Worm (Caenorhabditis elegans): ENCODE measurements around the gene R02F2.1.
A peak's percentile ranks its signal among the peaks of the same experiment; 100 is the strongest.

The R02F2.1 gene

DNA sequence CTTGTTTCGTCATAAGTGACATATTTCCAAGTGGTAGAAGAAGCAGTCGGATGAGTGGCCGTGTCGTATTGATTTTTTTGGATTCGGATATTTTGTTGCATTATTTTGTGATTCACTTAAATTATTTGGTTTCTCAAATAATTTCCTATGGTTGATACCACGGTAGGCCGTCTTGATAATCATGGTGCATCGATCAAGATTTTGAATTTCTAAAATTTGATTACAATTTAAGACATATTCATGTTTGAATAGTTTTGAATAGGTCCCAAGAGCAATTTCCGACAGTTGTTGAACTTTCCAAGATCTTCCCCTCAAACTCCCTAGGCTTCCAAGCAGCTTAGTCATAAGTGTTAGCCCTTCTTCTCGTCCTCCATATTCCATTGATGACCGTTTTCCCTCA is 20.2 kb downstream of the R02F2.1 start, which contains the start of gene D1044.4:
Gene D1044.4, minus strand, starts transcription at position 101 of the 400 bp plus-strand sequence.
- TF ChIP-seq zfp-3 (GFP tag; conservative IDR thresholded peaks at IDR 0.05) (no peak), Y5F2A.4 (GFP tag; optimal IDR thresholded peaks at IDR 0.05) (no peak), mes-2 (tag; optimal IDR thresholded peaks at IDR 0.05; ENCODE audit: poor library complexity, severe bottlenecking) (no peak), cey-2 (tag; optimal IDR thresholded peaks at IDR 0.05; ENCODE audit: borderline replicate concordance, insufficient read depth) (no peak), F26F4.8 (GFP tag; conservative IDR thresholded peaks at IDR 0.05) (no peak), skn-1 (tag; optimal IDR thresholded peaks at IDR 0.05) (no peak), daf-16 (GFP tag; optimal IDR thresholded peaks at IDR 0.05) (no peak), daf-16 (tag; optimal IDR thresholded peaks at IDR 0.05) (no peak), egl-43 (GFP tag; IDR thresholded peaks at IDR 0.05) (no peak), Y75B8A.6 (GFP tag; IDR thresholded peaks at IDR 0.05) (no peak), aha-1 (tag) (no peak), tra-1 (GFP tag; IDR thresholded peaks at IDR 0.05) (no peak), nhr-76 (tag; optimal IDR thresholded peaks at IDR 0.05) (no peak), hmg-1.1 (GFP tag; IDR thresholded peaks at IDR 0.05) (no peak), T20F7.1 (GFP tag; optimal IDR thresholded peaks at IDR 0.05) (no peak), nhr-102 (tag; optimal IDR thresholded peaks at IDR 0.05) (no peak), ama-1 (optimal IDR thresholded peaks at IDR 0.05) (no peak)

DNA sequence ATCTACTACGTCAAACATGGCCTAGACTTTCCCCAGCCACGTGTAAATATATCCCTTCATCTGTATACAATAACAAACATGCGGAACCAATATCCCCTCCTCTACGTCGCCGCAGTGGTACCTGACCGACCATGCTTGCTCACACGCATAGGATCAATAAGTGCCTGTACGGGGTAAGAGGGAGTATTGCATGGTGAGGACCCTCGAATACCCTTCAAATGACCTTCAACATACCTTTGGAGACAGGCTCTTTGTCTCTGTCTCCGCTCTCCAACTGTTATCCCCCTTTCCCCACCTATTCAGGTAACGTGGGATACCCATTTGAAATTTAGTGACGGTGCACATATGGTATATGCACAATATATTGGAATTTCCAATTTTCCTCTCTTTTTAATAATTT is 24.3 kb downstream of the R02F2.1 start, which contains the start of gene dex-1:
Gene dex-1, plus strand, starts transcription at position 132 of the 400 bp plus-strand sequence.
- no peak for TF ChIP-seq mdt-29 (GFP tag; IDR thresholded peaks at IDR 0.05)
- TF ChIP-seq zip-2 (tag; optimal IDR thresholded peaks at IDR 0.05) = no peak
- no peak for TF ChIP-seq vab-7 (GFP tag; IDR thresholded peaks at IDR 0.05)
- no peak for TF ChIP-seq zfp-3 (GFP tag; conservative IDR thresholded peaks at IDR 0.05)
- TF ChIP-seq unc-130 (GFP tag; optimal IDR thresholded peaks at IDR 0.05) = no peak
- no peak for TF ChIP-seq daf-12 (tag; optimal IDR thresholded peaks at IDR 0.05)
- no peak for TF ChIP-seq cey-2 (tag; optimal IDR thresholded peaks at IDR 0.05; ENCODE audit: borderline replicate concordance, insufficient read depth)
- no peak for TF ChIP-seq pqm-1 (tag; optimal IDR thresholded peaks at IDR 0.05)

DNA sequence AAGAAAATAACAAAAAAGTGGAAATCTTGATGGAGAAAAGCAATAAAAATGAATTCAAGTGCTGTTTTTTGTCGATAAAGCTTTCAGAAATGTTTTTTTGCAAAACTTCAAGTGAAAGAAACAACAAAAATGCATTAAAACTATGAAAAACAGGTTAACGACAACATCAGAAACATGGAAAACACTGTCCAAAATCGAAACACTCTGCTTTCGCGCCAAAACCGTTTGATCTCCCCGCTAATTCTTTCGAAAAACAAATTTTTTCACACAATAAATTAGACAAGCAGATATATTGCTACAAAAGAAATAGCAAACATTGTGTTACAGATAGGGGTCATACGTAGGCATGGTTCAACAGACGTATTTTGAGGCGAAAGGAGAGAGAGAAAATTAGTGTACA is 40.1 kb downstream of the R02F2.1 start:
- peak; percentile 11 for TF ChIP-seq aha-1 (tag)
- peak; percentile 10 for TF ChIP-seq hlh-11 (tag; optimal IDR thresholded peaks at IDR 0.05)
- TF ChIP-seq gei-8 (GFP tag; optimal IDR thresholded peaks at IDR 0.05) = peak; percentile 32
- no peak for TF ChIP-seq lin-1 (GFP tag; IDR thresholded peaks at IDR 0.05)

DNA sequence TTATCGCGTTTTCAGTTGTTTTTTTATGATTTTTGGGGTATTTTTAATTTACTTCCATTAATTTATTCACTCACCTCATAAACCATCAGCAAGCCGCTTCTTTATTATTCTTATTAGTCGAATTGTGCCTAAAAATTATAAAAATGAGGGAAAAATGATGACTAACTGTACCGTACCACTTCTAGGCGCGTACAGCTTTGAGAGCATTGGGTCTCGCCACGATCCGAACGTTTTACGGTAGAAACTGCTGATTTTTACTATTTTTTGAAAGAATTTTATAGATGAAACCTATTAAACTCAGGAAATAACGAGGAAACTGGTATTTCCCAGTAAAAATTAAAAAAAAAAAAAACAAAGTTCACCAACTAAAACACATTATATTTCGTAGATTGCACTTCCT is 41.4 kb downstream of the R02F2.1 start, which contains the start of gene D1044.6:
Gene D1044.6, minus strand, starts transcription at position 128 of the 400 bp plus-strand sequence.
- TF ChIP-seq mdl-1 (tag; optimal IDR thresholded peaks at IDR 0.05) (no peak), lsy-2 (tag; optimal IDR thresholded peaks at IDR 0.05) (no peak), mxl-2 (GFP tag; conservative IDR thresholded peaks at IDR 0.05) (no peak), nhr-41 (GFP tag; IDR thresholded peaks at IDR 0.05) (no peak), saeg-2 (GFP tag; IDR thresholded peaks at IDR 0.05) (no peak), ceh-20 (GFP tag; IDR thresholded peaks at IDR 0.05) (no peak), nhr-28 (tag; optimal IDR thresholded peaks at IDR 0.05) (no peak)

DNA sequence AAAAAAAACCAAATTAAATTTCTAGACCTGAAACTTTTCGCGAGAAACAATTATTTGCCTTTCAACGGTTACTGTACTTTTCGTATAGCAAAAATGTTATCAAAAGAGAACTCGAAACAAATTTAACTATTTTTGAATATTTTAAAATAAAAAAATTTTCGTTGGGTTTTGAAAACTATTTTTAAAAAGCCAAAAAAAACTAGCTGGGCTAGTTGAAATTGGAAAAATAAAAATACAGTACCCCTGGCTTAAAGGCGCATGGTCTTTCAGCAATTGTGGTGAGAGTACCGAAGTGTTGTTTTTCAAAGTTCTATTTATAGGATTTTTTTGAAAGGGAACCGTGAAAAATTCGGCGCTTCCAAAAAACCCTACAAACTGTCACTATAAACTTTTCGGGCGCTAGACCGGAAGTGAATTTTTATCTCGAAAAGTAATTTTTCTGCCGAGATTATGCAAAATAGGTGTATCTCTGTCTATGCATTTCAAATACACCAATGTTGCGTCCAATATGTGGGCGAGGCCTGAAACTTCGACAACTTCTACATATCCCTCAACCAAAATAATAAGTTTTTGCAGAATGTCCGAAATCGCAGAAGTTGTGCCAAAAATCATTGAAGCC is 42.2 kb downstream of the R02F2.1 start, which contains the start of gene D1044.1:
Gene D1044.1, plus strand, starts transcription at position 569 of the 619 bp plus-strand sequence.
- no peak for TF ChIP-seq php-3 (GFP tag; IDR thresholded peaks at IDR 0.05)
- TF ChIP-seq Y48G9A.11 (GFP tag; IDR thresholded peaks at IDR 0.05) = 0 out of 2 replicates have a peak, but pooled peaks have one; percentile 51
